Fruit fly (Drosophila melanogaster) whole organism, embryonic: Measurements from ENCODE around the gene CG5535.

Source experiments
- Ada2b ChIP-seq: fragments of 200-800 bp; sonication (Bioruptor generic); IDR thresholded peaks from 2 replicates; pipeline ENCODE4 v1.3.6; 2022; ENCODE audit warnings: missing biosample characterization, missing genetic modification characterization
- Aef1 ChIP-seq: fragments of 200-800 bp; sonication (Bioruptor generic); IDR thresholded peaks from 3 replicates; pipeline ENCODE4 v1.3.6; 2022; ENCODE audit warnings: missing biosample characterization, missing genetic modification characterization
- Awh ChIP-seq: fragments of 200-800 bp; sonication (Bioruptor generic); IDR thresholded peaks from 2 replicates; pipeline ENCODE4, ENCODE4 v1.3.6; 2022; ENCODE audit warnings: missing biosample characterization, missing genetic modification characterization
- BEAF-32 ChIP-seq: fragments of 200-800 bp; sonication (Bioruptor generic); optimal IDR thresholded peaks from 3 replicates; lab custom pipeline; 2017; ENCODE audit warnings: missing biosample characterization, missing genetic modification characterization, mild to moderate bottlenecking, moderate library complexity, missing genetic modification reagents
- C15 ChIP-seq: fragments of 200-800 bp; sonication (Bioruptor generic); IDR thresholded peaks from 3 replicates; pipeline ENCODE4 v1.3.6; 2022; ENCODE audit warnings: missing biosample characterization, missing genetic modification characterization
- CG10654 ChIP-seq: fragments of 200-800 bp; sonication (Bioruptor generic); optimal IDR thresholded peaks from 2 replicates; lab custom pipeline; 2016; ENCODE audit warnings: missing biosample characterization, missing genetic modification characterization
- CG15601 ChIP-seq: fragments of 200-800 bp; sonication (Bioruptor generic); optimal IDR thresholded peaks from 3 replicates; lab custom pipeline; 2019; ENCODE audit warnings: missing biosample characterization, mild to moderate bottlenecking, missing genetic modification characterization, moderate library complexity
- CG1603 ChIP-seq: fragments of 200-800 bp; sonication (Bioruptor generic); optimal IDR thresholded peaks from 2 replicates; lab custom pipeline; 2019; ENCODE audit warnings: missing biosample characterization, mild to moderate bottlenecking, missing genetic modification characterization, moderate library complexity
- CG18011 ChIP-seq: fragments of 200-800 bp; sonication (Bioruptor generic); optimal IDR thresholded peaks from 2 replicates; lab custom pipeline; 2017; ENCODE audit warnings: missing biosample characterization, missing genetic modification characterization, mild to moderate bottlenecking, moderate library complexity, missing genotype
- CG2202 ChIP-seq: fragments of 200-800 bp; sonication (Bioruptor generic); optimal IDR thresholded peaks from 2 replicates; lab custom pipeline; 2018; ENCODE audit warnings: missing biosample characterization, mild to moderate bottlenecking, missing genetic modification characterization
- CG2678 ChIP-seq: fragments of 200-800 bp; sonication (Bioruptor generic); optimal IDR thresholded peaks from 3 replicates; lab custom pipeline; 2019; ENCODE audit warnings: missing biosample characterization, mild to moderate bottlenecking, missing genetic modification characterization, moderate library complexity
- CG2875 ChIP-seq: fragments of 200-800 bp; sonication (Bioruptor generic); optimal IDR thresholded peaks from 2 replicates; lab custom pipeline; 2017; ENCODE audit warnings: missing biosample characterization, mild to moderate bottlenecking, missing genetic modification characterization, missing genetic modification reagents
- CG3838 ChIP-seq: fragments of 200-800 bp; sonication (Bioruptor generic); optimal IDR thresholded peaks from 3 replicates; lab custom pipeline; 2016; ENCODE audit warnings: missing biosample characterization, missing genetic modification characterization
- CG4617 ChIP-seq: fragments of 200-800 bp; sonication (Bioruptor generic); optimal IDR thresholded peaks from 3 replicates; lab custom pipeline; 2016; ENCODE audit warnings: missing biosample characterization, missing genetic modification characterization, borderline replicate concordance
- CG5953 ChIP-seq: fragments of 200-800 bp; sonication (Bioruptor generic); IDR thresholded peaks from 2 replicates; pipeline ENCODE4 v1.3.6; 2022; ENCODE audit warnings: missing biosample characterization, missing genetic modification characterization
- CG9797 ChIP-seq: fragments of 200-800 bp; sonication (Bioruptor generic); optimal IDR thresholded peaks from 3 replicates; lab custom pipeline; 2018; ENCODE audit warnings: missing biosample characterization, mild to moderate bottlenecking, missing genetic modification characterization
- CG9817 ChIP-seq: fragments of 200-800 bp; sonication (Bioruptor generic); optimal IDR thresholded peaks from 2 replicates; lab custom pipeline; 2018; ENCODE audit warnings: missing biosample characterization, mild to moderate bottlenecking, missing genetic modification characterization, moderate library complexity
- CG9876 ChIP-seq: fragments of 200-800 bp; sonication (Bioruptor generic); optimal IDR thresholded peaks from 2 replicates; lab custom pipeline; 2016; ENCODE audit warnings: missing biosample characterization, missing genetic modification characterization
- Dip2 ChIP-seq: fragments of 200-800 bp; sonication (Bioruptor generic); IDR thresholded peaks from 2 replicates; pipeline ENCODE4 v1.3.6; 2022; ENCODE audit warnings: missing biosample characterization, missing genetic modification characterization
- Dip3 ChIP-seq: fragments of 200-800 bp; sonication (Bioruptor generic); optimal IDR thresholded peaks from 3 replicates; lab custom pipeline; 2016; ENCODE audit warnings: missing biosample characterization, missing genetic modification characterization
- Dp ChIP-seq: fragments of 200-800 bp; sonication (Bioruptor generic); optimal IDR thresholded peaks from 2 replicates; lab custom pipeline; 2018; ENCODE audit warnings: missing biosample characterization, mild to moderate bottlenecking, missing genetic modification characterization, moderate library complexity
- E2f2 ChIP-seq: fragments of 200-800 bp; sonication (Bioruptor generic); IDR thresholded peaks from 2 replicates; pipeline ENCODE4 v1.3.6; 2022; ENCODE audit warnings: missing biosample characterization, missing genetic modification characterization
- GATAe ChIP-seq: fragments of 200-800 bp; sonication (Bioruptor generic); conservative IDR thresholded peaks from 2 replicates; pipeline ENCODE4 v1.3.6; 2022; ENCODE audit warnings: missing biosample characterization, missing genetic modification characterization
- HLH4C ChIP-seq: fragments of 200-800 bp; sonication (Bioruptor generic); IDR thresholded peaks from 3 replicates; pipeline ENCODE4 v1.3.6; 2022; ENCODE audit warnings: missing biosample characterization, missing genetic modification characterization; ENCODE audit not compliant: partially characterized antibody
- HLH54F ChIP-seq: fragments of 200-800 bp; sonication (Bioruptor generic); optimal IDR thresholded peaks from 3 replicates; lab custom pipeline; 2016; ENCODE audit warnings: missing biosample characterization, missing genetic modification characterization
- HmgZ ChIP-seq: fragments of 200-800 bp; sonication (Bioruptor generic); optimal IDR thresholded peaks from 2 replicates; lab custom pipeline; 2018; ENCODE audit warnings: missing biosample characterization, mild to moderate bottlenecking, missing genetic modification characterization
- Hr3 ChIP-seq: fragments of 200-800 bp; sonication (Bioruptor generic); optimal IDR thresholded peaks from 3 replicates; lab custom pipeline; 2016; ENCODE audit warnings: missing biosample characterization, missing genetic modification characterization
- Kr ChIP-seq: fragments of 200-800 bp; sonication (Bioruptor generic); optimal IDR thresholded peaks from 2 replicates; lab custom pipeline; 2017; ENCODE audit warnings: missing biosample characterization, mild to moderate bottlenecking, missing genetic modification characterization
- NC2β ChIP-seq: fragments of 200-800 bp; sonication (Bioruptor generic); optimal IDR thresholded peaks from 2 replicates; lab custom pipeline; 2016; ENCODE audit warnings: missing biosample characterization, missing genetic modification characterization
- Sox102F ChIP-seq: fragments of 200-800 bp; sonication (Bioruptor generic); optimal IDR thresholded peaks from 2 replicates; lab custom pipeline; 2018; ENCODE audit warnings: missing biosample characterization, mild to moderate bottlenecking, missing genetic modification characterization, moderate library complexity
- Stat92E ChIP-seq, 3 experiments: fragments of >200 bp in 2 of 3; fragments of 200-800 bp in 1 of 3; sonication (Bioruptor generic) in 1 of 3; optimal IDR thresholded peaks; 2 replicates each; lab custom pipeline; 2017 to 2019; ENCODE audit warnings: missing biosample characterization in 3 of 3, missing genetic modification characterization in 3 of 3, mild to moderate bottlenecking in 1 of 3, moderate library complexity in 1 of 3
- chinmo ChIP-seq: fragments of 200-800 bp; sonication (Bioruptor generic); IDR thresholded peaks from 4 replicates; pipeline ENCODE4 v1.3.6; 2022; ENCODE audit warnings: missing biosample characterization, missing genetic modification characterization; ENCODE audit not compliant: partially characterized antibody
- dan ChIP-seq: fragments of 200-800 bp; sonication (Bioruptor generic); IDR thresholded peaks from 2 replicates; pipeline ENCODE4 v1.3.6; 2022; ENCODE audit warnings: missing biosample characterization, missing genetic modification characterization
- ems ChIP-seq: fragments of 200-800 bp; sonication (Bioruptor generic); optimal IDR thresholded peaks from 3 replicates; lab custom pipeline; 2016; ENCODE audit warnings: missing biosample characterization, missing genetic modification characterization
- eve ChIP-seq, 2 experiments: fragments of >200 bp; optimal IDR thresholded peaks; 2 replicates each; lab custom pipeline; 2017; ENCODE audit warnings: missing biosample characterization in 2 of 2, missing genetic modification characterization in 2 of 2
- exex ChIP-seq: fragments of 200-800 bp; sonication (Bioruptor generic); optimal IDR thresholded peaks from 4 replicates; lab custom pipeline; 2018; ENCODE audit warnings: missing biosample characterization, mild to moderate bottlenecking, missing genetic modification characterization, moderate library complexity
- gem ChIP-seq: fragments of 200-800 bp; sonication (Bioruptor generic); optimal IDR thresholded peaks from 2 replicates; lab custom pipeline; 2019; ENCODE audit warnings: missing biosample characterization, mild to moderate bottlenecking, missing genetic modification characterization, moderate library complexity
- grn ChIP-seq: fragments of 200-800 bp; sonication (Bioruptor generic); optimal IDR thresholded peaks from 3 replicates; lab custom pipeline; 2017; ENCODE audit warnings: missing biosample characterization, missing genetic modification characterization
- hbn ChIP-seq: fragments of 200-800 bp; sonication (Bioruptor generic); IDR thresholded peaks from 2 replicates; pipeline ENCODE4 v1.3.6; 2022; ENCODE audit warnings: missing biosample characterization, missing genetic modification characterization; ENCODE audit not compliant: partially characterized antibody
- jigr1 ChIP-seq: fragments of 200-800 bp; sonication (Bioruptor generic); IDR thresholded peaks from 3 replicates; pipeline ENCODE4 v1.3.6; 2022; ENCODE audit warnings: missing biosample characterization, missing genetic modification characterization
- lab ChIP-seq: fragments of 200-800 bp; sonication (Bioruptor generic); optimal IDR thresholded peaks from 3 replicates; lab custom pipeline; 2017; ENCODE audit warnings: missing biosample characterization, missing genetic modification characterization, mild to moderate bottlenecking, moderate library complexity, missing genetic modification reagents
- luna ChIP-seq: fragments of 200-800 bp; sonication (Bioruptor generic); optimal IDR thresholded peaks from 2 replicates; lab custom pipeline; 2016; ENCODE audit warnings: missing biosample characterization, missing genetic modification characterization
- mam ChIP-seq: fragments of 200-800 bp; sonication (Bioruptor generic); optimal IDR thresholded peaks from 3 replicates; lab custom pipeline; 2016; ENCODE audit warnings: missing biosample characterization, missing genetic modification characterization
- row ChIP-seq: fragments of 200-800 bp; sonication (Bioruptor generic); IDR thresholded peaks from 3 replicates; pipeline ENCODE4 v1.3.6; 2022; ENCODE audit warnings: missing biosample characterization, missing genetic modification characterization
- sens ChIP-seq: fragments of 200-800 bp; sonication (Bioruptor generic); peaks from one replicate; lab custom pipeline; 2016; ENCODE audit warnings: missing biosample characterization, missing genetic modification characterization
- sim ChIP-seq: fragments of 200-800 bp; sonication (Bioruptor generic); IDR thresholded peaks from 2 replicates; pipeline ENCODE4 v1.3.6; 2022; ENCODE audit warnings: missing biosample characterization, missing genetic modification characterization
- stwl ChIP-seq: fragments of 200-800 bp; sonication (Bioruptor generic); optimal IDR thresholded peaks from 3 replicates; lab custom pipeline; 2018; ENCODE audit warnings: missing biosample characterization, mild to moderate bottlenecking, missing genetic modification characterization, moderate library complexity
- vvl ChIP-seq: fragments of 200-800 bp; sonication (Bioruptor generic); IDR thresholded peaks from 2 replicates; pipeline ENCODE4 v1.3.6; 2022; ENCODE audit warnings: missing biosample characterization, missing genetic modification characterization

Gene CG5535

dm6 chr3L:17902186-17902585, 45.6 kb upstream of the CG5535 start:
- TF ChIP-seq sens (GFP tag; lab: Kevin White, UChicago) = peak; percentile 18
- TF ChIP-seq CG3838 (GFP tag; lab: Kevin White, UChicago) = no peak
- peak; percentile 63 for TF ChIP-seq grn (GFP tag; lab: Kevin White, UChicago)
- TF ChIP-seq NC2β (GFP tag; lab: Kevin White, UChicago) = no peak
- peak; percentile 90 for TF ChIP-seq exex (tag; lab: Kevin White, UChicago)
- TF ChIP-seq lab (GFP tag; lab: Kevin White, UChicago) = peak; percentile 11
- TF ChIP-seq CG9876 (GFP tag; lab: Kevin White, UChicago) = no peak

- peak; percentile 51 for TF ChIP-seq E2f2 (GFP tag; lab: Robert Waterston, UW)
- TF ChIP-seq dan (GFP tag; lab: Robert Waterston, UW) = no peak
- peak; percentile 39 for TF ChIP-seq stwl (tag; lab: Kevin White, UChicago)
- TF ChIP-seq Hr3 = no peak
- peak; percentile 50 for TF ChIP-seq Dp (GFP tag; lab: Kevin White, UChicago)
- no peak for TF ChIP-seq Dip2 (GFP tag; lab: Robert Waterston, UW)
- peak; percentile 1 for TF ChIP-seq HmgZ (tag; lab: Kevin White, UChicago)
- no peak for TF ChIP-seq luna (GFP tag; lab: Kevin White, UChicago)
- no peak for TF ChIP-seq vvl (GFP tag; lab: Robert Waterston, UW)
- TF ChIP-seq chinmo (GFP tag; lab: Robert Waterston, UW) = peak; percentile 19; the same call in 1 of the 4 replicates
- TF ChIP-seq CG2202 (tag; lab: Kevin White, UChicago) = no peak
Measured at dm6 chr3L:17898606-17899005, 42.0 kb upstream of the CG5535 start.

dm6 chr3L:17895815-17896275, 39.3 kb upstream of the CG5535 start, which contains the start of gene Tsp74F:
Gene Tsp74F (minus strand): TSS chr3L:17895862.
- TF ChIP-seq CG2678 (tag; lab: Kevin White, UChicago) = no peak
- TF ChIP-seq Sox102F (GFP tag; lab: Kevin White, UChicago) = peak; percentile 8
- TF ChIP-seq HLH4C (GFP tag; lab: Robert Waterston, UW) = no peak
- TF ChIP-seq ems (GFP tag; lab: Kevin White, UChicago) = no peak
- no peak for TF ChIP-seq CG5953
- TF ChIP-seq Awh (GFP tag; lab: Robert Waterston, UW) = no peak
- TF ChIP-seq BEAF-32 (GFP tag; lab: Kevin White, UChicago) = no peak
- TF ChIP-seq gem = no peak
- no peak for TF ChIP-seq CG1603 (tag; lab: Kevin White, UChicago)
- no peak for TF ChIP-seq dan (GFP tag; lab: Robert Waterston, UW)
- TF ChIP-seq CG9797 (GFP tag; lab: Kevin White, UChicago) = no peak
- TF ChIP-seq CG4617 (GFP tag; lab: Kevin White, UChicago) = no peak
- no peak for TF ChIP-seq C15 (GFP tag; lab: Robert Waterston, UW)
- TF ChIP-seq HLH54F = no peak
- TF ChIP-seq CG18011 (GFP tag; lab: Kevin White, UChicago) = no peak
- TF ChIP-seq Aef1 (GFP tag; lab: Robert Waterston, UW) = no peak
- no peak for TF ChIP-seq Ada2b (GFP tag; lab: Robert Waterston, UW)
- no peak for TF ChIP-seq Dip3
- TF ChIP-seq CG9817 (tag; lab: Kevin White, UChicago) = no peak
- TF ChIP-seq Kr = no peak
- TF ChIP-seq hbn (GFP tag; lab: Robert Waterston, UW) = no peak
- no peak for TF ChIP-seq Stat92E (GFP tag; optimal IDR thresholded peaks at IDR 0.05; lab: Kevin White, UChicago)
- TF ChIP-seq CG15601 (tag; lab: Kevin White, UChicago) = no peak
- TF ChIP-seq sim (GFP tag; lab: Robert Waterston, UW) = no peak
- no peak for TF ChIP-seq jigr1 (GFP tag; lab: Robert Waterston, UW)
- no peak for TF ChIP-seq row (GFP tag; lab: Robert Waterston, UW)
- TF ChIP-seq GATAe (GFP tag; lab: Robert Waterston, UW) = no peak
- TF ChIP-seq eve (GFP tag; optimal IDR thresholded peaks at IDR 0.05; lab: Kevin White, UChicago) = no peak
- TF ChIP-seq CG10654 = no peak
- no peak for TF ChIP-seq CG2875 (GFP tag; lab: Kevin White, UChicago)
- peak; percentile 76 for TF ChIP-seq sens (GFP tag; lab: Kevin White, UChicago)
- no peak for TF ChIP-seq mam
